Fruit fly (Drosophila melanogaster) Kc167 (cell line): ENCODE results near the gene Fas2.

ENCODE experiments used
- Myc ChIP-seq: fragments of >200 bp; optimal IDR thresholded peaks from 2 replicates; lab custom pipeline; 2017; ENCODE audit warnings: missing external identifiers
- Sin3A ChIP-seq: fragments of >200 bp; optimal IDR thresholded peaks from 2 replicates; lab custom pipeline; 2018; ENCODE audit warnings: missing external identifiers
- h ChIP-seq: fragments of >200 bp; optimal IDR thresholded peaks from 3 replicates; lab custom pipeline; 2018; ENCODE audit warnings: missing external identifiers
- insv ChIP-seq: fragments of >200 bp; optimal IDR thresholded peaks from 3 replicates; lab custom pipeline; 2018; ENCODE audit warnings: missing external identifiers
- psq ChIP-seq: fragments of >200 bp; optimal IDR thresholded peaks from 2 replicates; lab custom pipeline; 2017; ENCODE audit warnings: missing external identifiers
- ttk ChIP-seq: sonication (Bioruptor generic); optimal IDR thresholded peaks from 2 replicates; lab custom pipeline; 2017; ENCODE audit warnings: missing external identifiers

Gene Fas2

DNA sequence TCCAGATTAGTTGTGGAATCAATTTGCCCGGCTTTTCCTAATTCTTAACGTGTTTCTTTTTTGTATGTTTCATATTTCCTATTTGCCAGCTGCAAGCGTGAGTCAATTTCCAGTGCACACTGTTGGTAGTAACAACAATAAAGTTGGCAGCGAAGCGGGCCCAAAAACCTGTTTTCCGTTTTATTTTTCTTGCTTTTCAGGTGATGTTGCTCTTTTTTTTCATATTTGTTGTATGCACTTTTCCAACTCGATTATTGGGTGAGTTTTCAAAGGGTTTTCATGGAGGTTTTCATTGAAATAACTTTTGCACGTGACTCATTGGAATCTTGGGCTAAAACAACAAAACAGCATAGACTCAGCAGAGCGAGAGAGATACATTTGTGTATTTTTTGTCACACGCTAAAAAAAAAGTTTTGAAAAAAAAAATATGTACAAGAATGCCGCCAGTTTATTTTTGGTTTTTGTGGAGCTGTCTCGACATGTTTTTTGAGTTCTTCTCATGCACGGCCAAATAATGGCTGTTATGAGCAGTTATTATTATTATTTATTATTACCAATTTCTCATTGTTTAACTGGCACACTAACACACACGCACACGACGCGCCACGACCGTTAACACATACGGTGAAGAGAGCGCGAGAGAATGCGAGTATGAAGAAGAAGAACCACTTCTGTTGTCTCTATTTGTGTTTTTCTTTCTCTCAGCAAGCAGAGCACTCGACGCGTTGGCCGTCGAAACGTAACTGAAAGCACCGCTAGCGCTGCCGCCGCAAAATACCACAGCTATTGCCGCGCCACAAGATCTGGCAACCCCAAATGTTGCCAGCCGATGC lies at the start of gene Fas2:
Fas2 (minus strand) TSS at position 748 of the 833 bp plus-strand sequence.
- no peak for TF ChIP-seq ttk (lab: Kevin White, UChicago)
- no peak for TF ChIP-seq Myc
- TF ChIP-seq insv = no peak
- no peak for TF ChIP-seq psq
- no peak for TF ChIP-seq h
- no peak for TF ChIP-seq Sin3A (lab: Kevin White, UChicago)

DNA sequence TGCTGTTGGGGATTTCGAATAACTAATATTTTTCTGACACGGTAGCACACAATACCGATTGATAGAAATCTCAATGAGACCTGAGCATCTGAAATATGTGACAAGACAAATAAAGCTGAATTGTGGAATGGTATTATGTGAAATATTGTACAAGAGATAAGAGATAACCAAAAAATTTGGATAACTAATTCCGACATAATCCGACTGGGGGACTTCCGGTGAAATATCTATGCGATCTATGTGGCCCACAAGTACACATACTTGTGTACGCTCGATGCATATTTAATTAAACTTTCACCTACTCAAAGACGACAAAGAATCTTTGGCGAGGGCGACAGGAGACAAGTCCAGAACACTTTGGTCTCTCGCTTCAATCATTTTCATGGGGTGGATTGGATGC lies 46.8 kb upstream of the Fas2 start, which contains the start of gene CG15576:
CG15576 (minus strand) TSS at position 101 of the 400 bp plus-strand sequence.
- no peak for TF ChIP-seq ttk (lab: Kevin White, UChicago)
- TF ChIP-seq psq = no peak
- TF ChIP-seq Sin3A (lab: Kevin White, UChicago) = no peak
- no peak for TF ChIP-seq Myc
- TF ChIP-seq h = no peak
- TF ChIP-seq insv = no peak

DNA sequence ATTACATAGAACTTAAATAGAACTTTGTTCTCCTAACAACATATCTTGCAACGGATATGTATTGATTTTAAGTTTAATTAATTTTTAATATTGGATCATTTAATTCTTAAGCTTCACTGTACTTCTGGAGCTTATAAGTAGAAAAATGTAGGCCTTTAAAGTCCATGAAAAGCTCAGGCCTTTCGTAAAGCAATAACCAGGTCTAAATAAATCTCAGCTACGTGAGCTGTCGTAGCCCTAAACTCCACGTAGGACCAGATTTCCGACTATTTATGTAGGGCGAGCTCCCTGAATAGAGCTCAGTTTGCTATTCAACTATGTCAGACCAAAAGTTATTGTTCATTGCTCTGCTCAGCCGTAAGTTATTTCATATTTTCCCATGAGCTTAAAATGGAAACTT lies 42.2 kb upstream of the Fas2 start, which contains the start of gene CG43135:
CG43135 (plus strand) TSS at position 301 of the 400 bp plus-strand sequence.
- TF ChIP-seq ttk (lab: Kevin White, UChicago) = no peak
- no peak for TF ChIP-seq Myc
- TF ChIP-seq psq = no peak
- no peak for TF ChIP-seq Sin3A (lab: Kevin White, UChicago)
- no peak for TF ChIP-seq insv
- TF ChIP-seq h = no peak

DNA sequence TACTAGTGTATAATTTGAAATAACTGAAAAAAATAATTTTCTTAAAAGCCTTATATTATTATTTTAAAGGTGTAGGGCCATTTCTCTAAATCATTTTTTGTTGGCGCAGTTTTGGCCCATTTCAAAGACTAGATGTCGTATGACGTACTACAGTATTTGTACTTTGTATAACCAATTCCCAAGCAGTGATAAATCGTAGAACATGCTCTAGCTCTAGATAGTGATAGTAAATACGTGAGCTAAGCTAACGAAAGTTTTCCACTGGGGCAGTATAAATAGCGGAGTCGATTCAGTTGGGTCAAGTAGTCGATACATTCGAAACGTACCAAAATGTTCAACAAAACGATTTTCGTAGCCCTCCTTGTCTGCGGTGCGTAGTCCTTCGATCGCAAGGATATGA lies 41.1 kb upstream of the Fas2 start, which contains the start of gene CG43134:
CG43134 (plus strand) TSS at position 301 of the 400 bp plus-strand sequence.
- TF ChIP-seq Sin3A (lab: Kevin White, UChicago) (no peak), psq (no peak), Myc (no peak), ttk (lab: Kevin White, UChicago) (no peak), insv (no peak), h (no peak)

DNA sequence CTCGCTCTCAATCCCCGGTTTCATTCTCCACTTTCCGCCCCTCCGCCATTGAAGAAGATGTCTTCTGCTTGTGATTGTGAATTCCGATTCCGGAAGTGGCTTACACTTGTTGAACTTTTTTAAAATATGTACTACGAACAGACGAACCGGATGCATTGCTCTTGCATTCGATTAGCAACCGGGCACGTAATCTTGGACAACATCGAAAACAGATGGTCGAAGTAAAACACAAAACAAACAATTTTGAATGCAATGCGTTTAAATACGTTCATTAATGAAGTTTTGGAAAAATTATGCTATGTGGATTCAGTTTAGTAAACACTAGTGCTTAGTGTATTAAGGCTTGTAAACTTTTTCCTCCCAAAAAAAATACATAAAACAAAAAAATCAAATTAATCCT lies 40.1 kb upstream of the Fas2 start, which contains the start of gene Muc4B:
Muc4B (minus strand) TSS at position 101 of the 400 bp plus-strand sequence.
- TF ChIP-seq psq (no peak), Myc (no peak), ttk (lab: Kevin White, UChicago) (no peak), insv (no peak), h (no peak), Sin3A (lab: Kevin White, UChicago) (no peak)

DNA sequence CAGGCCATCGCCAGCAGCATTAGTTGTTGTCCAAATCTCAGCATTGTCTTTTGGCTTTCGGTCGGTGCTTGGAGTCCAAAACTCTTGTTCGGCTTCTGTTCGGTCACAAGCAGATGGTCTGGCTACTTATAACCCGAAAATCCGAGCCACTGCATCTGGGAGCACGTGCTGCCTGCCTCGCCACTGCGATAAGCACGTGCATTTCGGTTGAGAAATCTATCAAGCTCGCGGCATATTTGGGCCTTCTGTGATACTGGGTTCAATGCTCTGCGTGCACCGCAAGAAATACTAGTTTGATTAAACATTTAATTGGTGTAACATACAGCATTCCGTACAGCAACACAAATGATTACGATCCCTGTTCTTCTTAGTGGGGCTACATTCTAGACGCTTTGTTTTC lies 36.8 kb upstream of the Fas2 start, which contains the start of gene Femcoat:
Femcoat (minus strand) TSS at position 101 of the 400 bp plus-strand sequence.
- TF ChIP-seq Myc (no peak), ttk (lab: Kevin White, UChicago) (no peak), insv (no peak)

DNA sequence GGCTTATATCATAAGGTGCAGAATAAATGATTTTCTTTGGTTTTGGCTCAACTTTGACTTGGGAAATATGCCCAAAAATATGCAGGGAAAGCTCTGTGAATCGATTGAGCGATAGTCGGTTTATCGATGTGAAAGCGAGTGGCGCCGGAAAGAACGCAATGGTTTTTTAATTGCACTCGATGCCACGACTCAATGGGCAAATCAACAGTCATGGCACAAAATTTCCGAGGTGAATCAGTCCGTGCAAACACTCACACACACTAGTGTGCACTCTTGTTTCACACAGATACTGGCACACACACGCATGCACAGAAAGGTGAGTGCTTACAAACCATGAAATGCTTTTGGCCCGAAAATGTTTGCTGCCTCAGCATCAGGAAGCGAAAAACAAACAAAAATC lies 34.3 kb upstream of the Fas2 start:
- no peak for TF ChIP-seq Myc
- no peak for TF ChIP-seq Sin3A (lab: Kevin White, UChicago)
- no peak for TF ChIP-seq insv
- no peak for TF ChIP-seq ttk (lab: Kevin White, UChicago)
- TF ChIP-seq psq = no peak
- TF ChIP-seq h = no peak

DNA sequence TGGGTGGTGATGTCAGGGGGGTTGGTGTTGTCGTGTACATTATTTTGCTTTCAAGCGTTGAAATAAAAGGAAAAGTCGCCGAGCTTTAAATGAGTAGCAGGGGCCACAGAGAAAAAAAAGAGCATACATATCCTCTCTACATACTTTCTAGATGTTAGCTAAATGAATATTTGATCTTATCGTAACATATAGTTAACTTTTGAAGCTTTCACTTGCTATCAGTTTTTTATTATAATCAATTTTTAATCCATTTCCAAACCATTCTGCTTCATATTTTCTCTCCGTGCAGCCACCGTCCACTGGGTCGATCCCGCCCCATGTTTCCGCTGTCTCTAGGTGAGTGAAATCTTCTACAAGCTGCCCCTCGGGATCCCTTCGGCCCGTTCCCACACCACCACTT lies 19.1 kb upstream of the Fas2 start:
- TF ChIP-seq Myc (no peak), ttk (lab: Kevin White, UChicago) (no peak), insv (no peak), h (no peak), psq (no peak), Sin3A (lab: Kevin White, UChicago) (no peak)

DNA sequence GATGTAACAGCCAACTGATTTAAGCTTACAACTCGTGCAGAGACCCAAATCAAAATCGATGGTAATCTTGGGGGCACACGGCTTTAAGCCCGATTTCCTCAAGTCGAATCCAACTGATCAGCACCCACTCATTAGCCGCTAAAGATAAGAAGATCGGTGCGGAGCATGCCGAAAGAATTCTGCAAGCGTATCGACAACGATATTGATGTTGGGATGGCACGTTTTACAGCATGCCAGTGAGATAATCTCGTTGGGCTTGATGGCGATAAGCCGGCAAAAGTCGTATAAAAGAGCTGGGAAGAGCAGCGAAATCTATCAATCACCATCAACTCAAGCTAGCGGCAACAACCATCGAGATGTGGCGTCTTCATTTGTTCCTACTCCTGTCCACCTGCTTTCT lies 12.0 kb upstream of the Fas2 start, which contains the start of gene CG15570:
CG15570 (plus strand) TSS at position 301 of the 400 bp plus-strand sequence.
- no peak for TF ChIP-seq psq
- no peak for TF ChIP-seq Sin3A (lab: Kevin White, UChicago)
- TF ChIP-seq insv = no peak
- no peak for TF ChIP-seq ttk (lab: Kevin White, UChicago)
- no peak for TF ChIP-seq Myc
- TF ChIP-seq h = no peak

DNA sequence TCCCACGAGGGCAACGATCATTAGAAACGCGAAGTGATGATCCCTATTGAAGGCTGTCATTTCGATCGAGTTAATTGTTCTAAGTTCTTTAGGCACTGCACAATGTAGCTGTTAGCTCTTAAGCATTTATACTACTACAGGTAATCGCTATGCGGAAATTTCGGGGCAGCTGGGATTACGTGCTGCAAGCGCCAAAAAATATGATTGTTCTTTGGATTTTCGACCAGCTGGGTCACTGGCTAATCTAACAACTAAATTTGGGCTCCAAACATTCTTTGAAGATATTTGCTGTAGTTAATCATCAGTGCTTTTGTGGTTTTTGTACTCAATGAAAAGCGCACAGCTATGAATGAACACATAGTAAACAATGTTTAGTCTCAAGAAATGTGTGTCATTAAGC lies 11.4 kb upstream of the Fas2 start, which contains the start of gene CG15571:
CG15571 (minus strand) TSS at position 101 of the 400 bp plus-strand sequence.
- no peak for TF ChIP-seq Sin3A (lab: Kevin White, UChicago)
- no peak for TF ChIP-seq insv
- no peak for TF ChIP-seq h
- TF ChIP-seq psq = no peak
- TF ChIP-seq ttk (lab: Kevin White, UChicago) = no peak
- TF ChIP-seq Myc = no peak

DNA sequence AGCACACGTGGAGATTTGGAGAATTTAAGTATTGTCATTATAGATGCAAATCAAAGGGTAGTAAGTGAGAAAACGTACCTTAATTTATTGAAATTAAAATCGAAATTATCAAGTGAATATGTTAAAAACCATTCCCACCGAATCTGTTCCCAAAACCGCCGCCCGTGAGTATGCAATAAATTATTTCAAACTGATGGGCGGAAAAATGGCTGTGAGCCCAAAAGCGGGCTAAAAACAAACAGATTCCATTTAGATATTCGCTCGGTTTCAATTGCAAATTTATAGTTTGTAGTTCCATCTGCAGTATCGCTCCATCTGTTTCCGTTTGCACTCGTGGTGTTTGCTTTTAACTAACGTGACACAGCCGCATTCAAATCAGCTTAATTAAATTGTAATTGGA lies 8.5 kb upstream of the Fas2 start:
- TF ChIP-seq psq (no peak), insv (no peak), h (no peak)

DNA sequence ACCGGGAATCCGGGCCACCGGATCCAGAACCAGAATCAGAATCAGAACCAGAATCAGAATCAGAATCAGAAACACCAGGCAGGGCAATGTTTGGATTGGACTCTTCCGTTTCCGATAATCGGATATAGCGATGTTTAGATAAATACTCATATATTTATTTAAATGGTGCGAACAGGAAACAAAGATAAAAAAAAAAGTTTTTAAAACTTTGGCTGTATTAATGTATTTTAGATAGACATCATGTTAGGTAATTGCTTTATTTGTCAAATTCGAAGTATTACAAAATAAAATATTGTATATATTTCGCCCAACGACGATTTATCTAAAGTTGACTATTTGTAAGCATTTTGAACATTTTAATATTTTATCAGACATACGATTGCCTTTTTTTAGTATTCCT lies 6.8 kb upstream of the Fas2 start, which contains the start of gene CG43288:
CG43288 (plus strand) TSS at position 301 of the 400 bp plus-strand sequence.
- TF ChIP-seq psq = no peak
- TF ChIP-seq insv = no peak
- no peak for TF ChIP-seq h
- TF ChIP-seq Myc = no peak

DNA sequence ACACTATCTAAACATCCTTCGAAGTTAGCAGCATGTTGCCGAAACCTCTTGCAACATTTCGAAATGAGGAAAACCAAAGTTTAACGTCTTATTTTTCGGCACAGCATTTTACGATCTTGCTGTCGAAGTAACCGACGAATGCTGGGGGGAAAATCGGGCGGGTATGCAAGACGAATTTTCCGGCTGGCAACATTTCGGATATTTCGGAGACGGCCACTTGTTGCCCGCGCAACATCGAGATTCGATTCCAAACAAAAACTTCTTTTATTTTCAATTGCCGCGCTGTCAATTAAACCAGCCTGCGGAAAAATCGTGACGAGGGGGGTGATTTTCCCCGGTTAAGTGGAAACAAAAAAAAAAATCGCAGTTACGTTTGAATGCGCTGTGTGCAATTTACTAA lies 871 bp upstream of the Fas2 start:
- TF ChIP-seq Myc = no peak
- TF ChIP-seq ttk (lab: Kevin White, UChicago) = no peak
- TF ChIP-seq h = no peak
- no peak for TF ChIP-seq Sin3A (lab: Kevin White, UChicago)
- no peak for TF ChIP-seq insv
- TF ChIP-seq psq = no peak
